Worm (Caenorhabditis elegans) whole organism, young adult: ENCODE data around the gene srh-207.

Source experiments
- C06A6.2 ChIP-seq: fragments of 200-800 bp; sonication (Bioruptor generic); conservative IDR thresholded peaks from 2 replicates; pipeline ENCODE4 v1.3.6; 2022; ENCODE audit warnings: missing genetic modification characterization, missing compliant biosample characterization
- D2030.7 ChIP-seq: fragments of 200-800 bp; sonication (Bioruptor generic); IDR thresholded peaks from 2 replicates; pipeline ENCODE4 v1.3.6; 2022; ENCODE audit warnings: missing genetic modification reagents, missing genetic modification characterization, missing compliant biosample characterization
- K12H6.12 ChIP-seq: fragments of 200-800 bp; sonication (Bioruptor generic); optimal IDR thresholded peaks from 2 replicates; lab custom pipeline; 2018; ENCODE audit warnings: mild to moderate bottlenecking, missing genetic modification characterization, missing compliant biosample characterization
- Y95B8A.8 ChIP-seq: fragments of 200-800 bp; sonication (Bioruptor generic); IDR thresholded peaks from 2 replicates; pipeline ENCODE4 v1.3.6; 2022; ENCODE audit warnings: missing genetic modification reagents, missing genetic modification characterization, missing compliant biosample characterization
- ZK185.1 ChIP-seq: sonication (generic microtip); optimal IDR thresholded peaks from 2 replicates; lab custom pipeline; 2016; ENCODE audit warnings: mild to moderate bottlenecking, missing genetic modification characterization, missing compliant biosample characterization; ENCODE audit not compliant: poor library complexity, severe bottlenecking
- aptf-2 ChIP-seq: fragments of 200-800 bp; sonication (Bioruptor generic); conservative IDR thresholded peaks from 2 replicates; pipeline ENCODE4 v1.3.6; 2022; ENCODE audit warnings: missing genetic modification reagents, missing genetic modification characterization, missing compliant biosample characterization
- aptf-3 ChIP-seq: fragments of 200-800 bp; sonication (Bioruptor generic); IDR thresholded peaks from 2 replicates; pipeline ENCODE4 v1.3.6; 2022; ENCODE audit warnings: missing genetic modification characterization, missing compliant biosample characterization
- dpl-1 ChIP-seq: fragments of 150-350 bp; optimal IDR thresholded peaks from 2 replicates; lab custom pipeline; 2014; ENCODE audit warnings: missing biosample characterization, missing genetic modification reagents, missing genetic modification characterization
- ets-4 ChIP-seq: fragments of 200-800 bp; sonication (Bioruptor generic); optimal IDR thresholded peaks from 2 replicates; lab custom pipeline; 2018; ENCODE audit warnings: mild to moderate bottlenecking, missing genetic modification characterization, missing compliant biosample characterization
- him-1 ChIP-seq: sonication (generic microtip); optimal IDR thresholded peaks from 2 replicates; lab custom pipeline; 2016; ENCODE audit warnings: missing genotype, missing genetic modification reagents, missing genetic modification characterization, missing compliant biosample characterization
- hlh-26 ChIP-seq: fragments of 200-800 bp; sonication (Bioruptor generic); conservative IDR thresholded peaks from 2 replicates; pipeline ENCODE4 v1.3.6; 2022; ENCODE audit warnings: missing genetic modification reagents, missing genetic modification characterization, missing compliant biosample characterization
- nfya-2 ChIP-seq: fragments of 200-800 bp; sonication (Bioruptor generic); IDR thresholded peaks from 2 replicates; pipeline ENCODE4 v1.3.6; 2022; ENCODE audit warnings: missing genetic modification reagents, missing genetic modification characterization, missing compliant biosample characterization

DNA sequence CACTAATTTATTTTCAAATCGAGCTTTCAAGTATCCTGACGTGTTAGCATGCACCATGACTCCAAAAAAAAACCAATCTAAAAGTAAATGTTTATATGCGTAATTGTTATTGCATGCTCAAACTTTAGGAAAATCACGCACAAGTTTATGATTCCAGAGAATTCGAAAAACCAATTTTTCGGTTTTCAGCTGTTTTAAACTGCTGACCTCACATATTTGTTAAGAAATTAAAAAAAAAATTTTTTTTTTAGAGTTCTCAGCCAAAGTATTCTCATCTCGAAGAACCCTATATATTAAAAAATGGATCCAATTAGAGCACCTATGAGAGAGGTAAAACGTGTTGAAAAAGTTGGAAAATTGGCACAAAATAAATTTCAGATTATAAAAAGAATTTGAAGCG lies 35.8 kb downstream of the srh-207 start, which contains the start of gene Y51A2B.2:
- TF ChIP-seq ets-4 (GFP tag; lab: Kevin White, UChicago), result no peak
- TF ChIP-seq Y95B8A.8 (GFP tag; lab: Robert Waterston, UW), result no peak
- TF ChIP-seq K12H6.12 (tag; lab: Kevin White, UChicago), result no peak
- no peak for TF ChIP-seq nfya-2 (GFP tag; lab: Robert Waterston, UW)
- no peak for TF ChIP-seq C06A6.2 (GFP tag; lab: Robert Waterston, UW)
- no peak for TF ChIP-seq ZK185.1 (tag; lab: Kevin White, UChicago)
- TF ChIP-seq him-1 (tag; lab: Kevin White, UChicago), result no peak
- no peak for TF ChIP-seq hlh-26 (GFP tag; lab: Robert Waterston, UW)
- no peak for TF ChIP-seq aptf-2 (GFP tag; lab: Robert Waterston, UW)
- TF ChIP-seq D2030.7, result no peak
- TF ChIP-seq aptf-3 (GFP tag; lab: Robert Waterston, UW), result no peak
- no peak for TF ChIP-seq dpl-1 (GFP tag; lab: Kevin White, UChicago)
